Worm (Caenorhabditis elegans) whole organism, young adult: ENCODE results near the gene tag-196.

Experiments used
- F10E7.11 ChIP-seq: sonication (generic microtip); optimal IDR thresholded peaks from 2 replicates; lab custom pipeline; 2017; ENCODE audit warnings: mild to moderate bottlenecking, missing genetic modification characterization, moderate library complexity, missing compliant biosample characterization
- F39B2.1 ChIP-seq: fragments of 200-800 bp; sonication (Bioruptor generic); IDR thresholded peaks from 2 replicates; pipeline ENCODE4 v1.3.6; 2022; ENCODE audit warnings: missing genetic modification reagents, missing genetic modification characterization, missing compliant biosample characterization
- F57A8.1 ChIP-seq: fragments of 200-800 bp; sonication (Bioruptor generic); optimal IDR thresholded peaks from 2 replicates; lab custom pipeline; 2018; ENCODE audit warnings: mild to moderate bottlenecking, missing genetic modification characterization, moderate library complexity, missing compliant biosample characterization
- T26A5.8 ChIP-seq: sonication (generic microtip); optimal IDR thresholded peaks from 2 replicates; lab custom pipeline; 2016; ENCODE audit warnings: missing genetic modification characterization, missing compliant biosample characterization
- Y53F4B.3 ChIP-seq: fragments of 200-800 bp; sonication (Bioruptor generic); IDR thresholded peaks from 2 replicates; pipeline ENCODE4 v1.3.6; 2022; ENCODE audit warnings: missing genetic modification reagents, missing genetic modification characterization, missing compliant biosample characterization
- Y79H2A.3 ChIP-seq: fragments of 200-800 bp; sonication (Bioruptor generic); conservative IDR thresholded peaks from 2 replicates; pipeline ENCODE4 v1.3.6; 2022; ENCODE audit warnings: missing genetic modification reagents, missing genetic modification characterization, missing compliant biosample characterization
- Y95B8A.8 ChIP-seq: fragments of 200-800 bp; sonication (Bioruptor generic); IDR thresholded peaks from 2 replicates; pipeline ENCODE4 v1.3.6; 2022; ENCODE audit warnings: missing genetic modification reagents, missing genetic modification characterization, missing compliant biosample characterization
- ama-1 ChIP-seq, 3 experiments: fragments of 150-350 bp in 1 of 3; sonication (generic microtip) in 2 of 3; optimal IDR thresholded peaks; 2 replicates each; lab custom pipeline; 2014 to 2018; ENCODE audit warnings: missing biosample characterization in 2 of 3, missing genetic modification characterization in 2 of 3, missing genetic modification reagents in 2 of 3
- atf-7 ChIP-seq: sonication (generic microtip); optimal IDR thresholded peaks from 2 replicates; lab custom pipeline; 2017; ENCODE audit warnings: mild to moderate bottlenecking, missing genetic modification characterization, missing compliant biosample characterization
- bed-2 ChIP-seq: fragments of 200-800 bp; sonication (Bioruptor generic); IDR thresholded peaks from 2 replicates; pipeline ENCODE4 v1.3.6; 2022; ENCODE audit warnings: missing genetic modification reagents, missing genetic modification characterization, missing compliant biosample characterization
- ccch-3 ChIP-seq: fragments of 200-800 bp; sonication (Bioruptor generic); optimal IDR thresholded peaks from 2 replicates; lab custom pipeline; 2018; ENCODE audit warnings: mild to moderate bottlenecking, missing genetic modification characterization, missing compliant biosample characterization
- cebp-1 ChIP-seq, 2 experiments: fragments of 200-800 bp in 1 of 2; sonication (Bioruptor generic) in 1 of 2; sonication (generic microtip) in 1 of 2; IDR thresholded peaks in 1 of 2; optimal IDR thresholded peaks in 1 of 2; 2 replicates each; pipeline versions ENCODE4 v1.3.6 to Lab custom; 2017 to 2022; ENCODE audit warnings: missing compliant biosample characterization in 2 of 2, missing genetic modification characterization in 2 of 2, mild to moderate bottlenecking in 1 of 2, missing genetic modification reagents in 1 of 2, moderate library complexity in 1 of 2
- cebp-2 ChIP-seq: fragments of 200-800 bp; sonication (Bioruptor generic); IDR thresholded peaks from 2 replicates; pipeline ENCODE4 v1.3.6; 2022; ENCODE audit warnings: missing genetic modification characterization, missing compliant biosample characterization
- ceh-100 ChIP-seq: fragments of 200-800 bp; sonication (Bioruptor generic); IDR thresholded peaks from 2 replicates; pipeline ENCODE4 v1.3.6; 2022; ENCODE audit warnings: missing genetic modification reagents, missing genetic modification characterization, missing compliant biosample characterization
- ceh-27 ChIP-seq: fragments of 200-800 bp; sonication (Bioruptor generic); optimal IDR thresholded peaks from 2 replicates; lab custom pipeline; 2018; ENCODE audit warnings: mild to moderate bottlenecking, missing genetic modification characterization, moderate library complexity, missing compliant biosample characterization
- ceh-91 ChIP-seq: fragments of 200-800 bp; sonication (Bioruptor generic); IDR thresholded peaks from 2 replicates; pipeline ENCODE4 v1.3.6; 2022; ENCODE audit warnings: missing genetic modification reagents, missing genetic modification characterization, missing compliant biosample characterization
- dox-1 ChIP-seq: fragments of 200-800 bp; sonication (Bioruptor generic); IDR thresholded peaks from 2 replicates; pipeline ENCODE4 v1.3.6; 2022; ENCODE audit warnings: missing genetic modification reagents, missing genetic modification characterization, missing compliant biosample characterization
- dpl-1 ChIP-seq: fragments of 150-350 bp; optimal IDR thresholded peaks from 2 replicates; lab custom pipeline; 2014; ENCODE audit warnings: missing biosample characterization, missing genetic modification reagents, missing genetic modification characterization
- efl-1 ChIP-seq: fragments of 150-350 bp; optimal IDR thresholded peaks from 2 replicates; lab custom pipeline; 2014; ENCODE audit warnings: missing biosample characterization, missing genetic modification reagents, missing genetic modification characterization
- egrh-3 ChIP-seq: fragments of 200-800 bp; sonication (Bioruptor generic); IDR thresholded peaks from 2 replicates; pipeline ENCODE4 v1.3.6; 2022; ENCODE audit warnings: missing genetic modification reagents, missing genetic modification characterization, missing compliant biosample characterization
- ekl-4 ChIP-seq: fragments of 200-800 bp; sonication (Bioruptor generic); IDR thresholded peaks from 2 replicates; pipeline ENCODE4 v1.3.6; 2022; ENCODE audit warnings: missing genetic modification reagents, missing genetic modification characterization, missing compliant biosample characterization
- fkh-3 ChIP-seq: sonication (generic microtip); optimal IDR thresholded peaks from 2 replicates; lab custom pipeline; 2016; ENCODE audit warnings: mild to moderate bottlenecking, missing genetic modification characterization, missing compliant biosample characterization
- hrde-1 ChIP-seq: sonication (generic microtip); optimal IDR thresholded peaks from 2 replicates; lab custom pipeline; 2016; ENCODE audit warnings: missing genetic modification characterization, mild to moderate bottlenecking, missing compliant biosample characterization, moderate library complexity, missing genotype, missing genetic modification reagents, borderline replicate concordance
- lin-26 ChIP-seq: fragments of 200-800 bp; sonication (Bioruptor generic); IDR thresholded peaks from 2 replicates; pipeline ENCODE4 v1.3.6; 2022; ENCODE audit warnings: missing genetic modification reagents, missing genetic modification characterization, missing compliant biosample characterization
- lin-54 ChIP-seq: fragments of 200-800 bp; sonication (Bioruptor generic); optimal IDR thresholded peaks from 2 replicates; lab custom pipeline; 2018; ENCODE audit warnings: mild to moderate bottlenecking, missing genetic modification characterization, missing compliant biosample characterization
- lsy-27 ChIP-seq: sonication (generic microtip); optimal IDR thresholded peaks from 2 replicates; lab custom pipeline; 2017; ENCODE audit warnings: missing genetic modification characterization, mild to moderate bottlenecking, missing compliant biosample characterization, antibody characterized with exemption, missing genotype, borderline replicate concordance; ENCODE audit not compliant: insufficient read depth
- madf-3 ChIP-seq: fragments of 200-800 bp; sonication (Bioruptor generic); IDR thresholded peaks from 2 replicates; pipeline ENCODE4 v1.3.6; 2022; ENCODE audit warnings: missing genetic modification reagents, missing genetic modification characterization, missing compliant biosample characterization
- mes-4 ChIP-seq: sonication (generic microtip); optimal IDR thresholded peaks from 2 replicates; lab custom pipeline; 2016; ENCODE audit warnings: missing genotype, missing genetic modification characterization, missing compliant biosample characterization
- nfya-1 ChIP-seq: sonication (generic microtip); optimal IDR thresholded peaks from 2 replicates; lab custom pipeline; 2017; ENCODE audit warnings: antibody characterized with exemption, missing compliant biosample characterization, missing genetic modification characterization, borderline replicate concordance; ENCODE audit not compliant: insufficient read depth
- nfyb-1 ChIP-seq: fragments of 200-800 bp; sonication (Bioruptor generic); IDR thresholded peaks from 2 replicates; pipeline ENCODE4 v1.3.6; 2022; ENCODE audit warnings: missing genetic modification reagents, missing genetic modification characterization, missing compliant biosample characterization
- nhr-80 ChIP-seq: sonication (generic microtip); optimal IDR thresholded peaks from 2 replicates; lab custom pipeline; 2016; ENCODE audit warnings: missing genetic modification characterization, missing compliant biosample characterization
- pbrm-1 ChIP-seq: fragments of 200-800 bp; sonication (Bioruptor generic); IDR thresholded peaks from 2 replicates; pipeline ENCODE4 v1.3.6; 2022; ENCODE audit warnings: missing genetic modification reagents, missing genetic modification characterization, missing compliant biosample characterization
- rpc-1 ChIP-seq, 2 experiments: fragments of 150-350 bp in 1 of 2; sonication (generic microtip) in 1 of 2; optimal IDR thresholded peaks; 2 replicates each; lab custom pipeline; 2014 to 2018; ENCODE audit warnings: missing biosample characterization in 1 of 2, missing genetic modification characterization in 1 of 2, missing genetic modification reagents in 1 of 2, missing genotype in 1 of 2
- snpc-1.3 ChIP-seq: sonication (generic microtip); optimal IDR thresholded peaks from 2 replicates; lab custom pipeline; 2017; ENCODE audit warnings: missing genetic modification characterization, mild to moderate bottlenecking, missing compliant biosample characterization, antibody characterized with exemption, moderate library complexity, missing genotype, missing genetic modification reagents; ENCODE audit not compliant: insufficient read depth
- snpc-4 ChIP-seq, 5 experiments: fragments of 150-350 bp in 1 of 5; sonication (generic microtip) in 4 of 5; optimal IDR thresholded peaks; 2 replicates each; lab custom pipeline; 2014 to 2018; ENCODE audit warnings: missing genetic modification characterization in 5 of 5, missing biosample characterization in 3 of 5, antibody characterized with exemption in 2 of 5, mild to moderate bottlenecking in 2 of 5, missing compliant biosample characterization in 2 of 5, missing genotype in 2 of 5, moderate library complexity in 2 of 5, missing genetic modification reagents in 1 of 5
- tbp1 ChIP-seq: fragments of 200-800 bp; sonication (Bioruptor generic); optimal IDR thresholded peaks from 2 replicates; lab custom pipeline; 2018; ENCODE audit warnings: mild to moderate bottlenecking, missing genetic modification characterization, missing compliant biosample characterization
- tbx-9 ChIP-seq: sonication (generic microtip); optimal IDR thresholded peaks from 2 replicates; lab custom pipeline; 2016; ENCODE audit warnings: borderline replicate concordance, missing genetic modification characterization, inconsistent platforms, missing compliant biosample characterization
- xnd-1 ChIP-seq: sonication (generic microtip); optimal IDR thresholded peaks from 2 replicates; lab custom pipeline; 2016; ENCODE audit warnings: missing genotype, missing genetic modification reagents, missing genetic modification characterization, missing compliant biosample characterization
- zim-3 ChIP-seq: sonication (generic microtip); optimal IDR thresholded peaks from 2 replicates; lab custom pipeline; 2017; ENCODE audit warnings: mild to moderate bottlenecking, missing genetic modification characterization, moderate library complexity, missing compliant biosample characterization
- ztf-18 ChIP-seq: sonication (generic microtip); optimal IDR thresholded peaks from 2 replicates; lab custom pipeline; 2016; ENCODE audit warnings: missing genotype, mild to moderate bottlenecking, missing genetic modification characterization, missing compliant biosample characterization
- ztf-26 ChIP-seq: sonication (generic microtip); optimal IDR thresholded peaks from 2 replicates; lab custom pipeline; 2017; ENCODE audit warnings: missing genetic modification characterization, missing compliant biosample characterization
- ztf-6 ChIP-seq: fragments of 200-800 bp; sonication (Bioruptor generic); IDR thresholded peaks from 2 replicates; pipeline ENCODE4 v1.3.6; 2022; ENCODE audit warnings: missing genetic modification reagents, missing genetic modification characterization, missing compliant biosample characterization

tag-196 gene

ce11 chrV:8602638-8603037 is 7.9 kb downstream of the tag-196 start, which contains the start of gene F41E6.15:
Gene F41E6.15, minus strand, starts transcription at chrV:8602738.
- TF ChIP-seq mes-4 = no peak
- no peak for TF ChIP-seq fkh-3 (tag; lab: Kevin White, UChicago)
- TF ChIP-seq, all 124 proteins: peak for 0

- TF ChIP-seq tbx-9 (no peak), nhr-80 (tag; lab: Kevin White, UChicago) (peak; percentile 53)
These were observed 8.6 kb downstream of the tag-196 start, which contains the start of gene F41E6.5 for ce11 chrV:8603272-8603671. Gene F41E6.5, plus strand, starts transcription at chrV:8603480.

- TF ChIP-seq ekl-4 (peak; percentile 88), snpc-1.3 (tag; lab: Kevin White, UChicago) (peak; percentile 50), Y79H2A.3 (no peak; the same call in 1 of the 2 replicates), cebp-1 (GFP tag; IDR thresholded peaks at IDR 0.05; lab: Robert Waterston, UW) (peak; percentile 73), cebp-1 (tag; optimal IDR thresholded peaks at IDR 0.05; lab: Kevin White, UChicago) (peak; percentile 92), tbp1 (GFP tag; lab: Kevin White, UChicago) (peak; percentile 70), bed-2 (no peak), rpc-1 (optimal IDR thresholded peaks at IDR 0.05; lab: Kevin White, UChicago) (no peak), rpc-1 (tag; optimal IDR thresholded peaks at IDR 0.05; lab: Kevin White, UChicago) (no peak), T26A5.8 (tag; lab: Kevin White, UChicago) (no peak), snpc-4 (GFP tag; optimal IDR thresholded peaks at IDR 0.05; lab: Kevin White, UChicago) (peak; percentile 49), snpc-4 (tag; optimal IDR thresholded peaks at IDR 0.05; lab: Kevin White, UChicago) (peak; percentile 69 to 80 (median 76)), Y95B8A.8 (GFP tag; lab: Robert Waterston, UW) (peak; percentile 83), ceh-91 (GFP tag; lab: Robert Waterston, UW) (peak; percentile 75), ztf-6 (GFP tag; lab: Robert Waterston, UW) (no peak), dpl-1 (GFP tag; lab: Kevin White, UChicago) (peak; percentile 70), nfya-1 (tag; lab: Kevin White, UChicago) (no peak), ccch-3 (GFP tag; lab: Kevin White, UChicago) (no peak), dox-1 (GFP tag; lab: Robert Waterston, UW) (peak; percentile 89), madf-3 (GFP tag; lab: Robert Waterston, UW) (peak; percentile 99), pbrm-1 (GFP tag; lab: Robert Waterston, UW) (peak; percentile 78; the same call in 1 of the 2 replicates), cebp-2 (GFP tag; lab: Robert Waterston, UW) (no peak), nfyb-1 (peak; percentile 78), F39B2.1 (no peak), lin-54 (GFP tag; lab: Kevin White, UChicago) (peak; percentile 73), ceh-100 (GFP tag; lab: Robert Waterston, UW) (peak; percentile 57; the same call in 1 of the 2 replicates), ama-1 (optimal IDR thresholded peaks at IDR 0.05; lab: Kevin White, UChicago) (no peak), ama-1 (GFP tag; optimal IDR thresholded peaks at IDR 0.05; lab: Kevin White, UChicago) (peak in 1 of 2 experiments; percentile 11), F10E7.11 (tag; lab: Kevin White, UChicago) (no peak), ztf-26 (tag; lab: Kevin White, UChicago) (peak; percentile 90), ztf-18 (peak; percentile 68), hrde-1 (tag; lab: Kevin White, UChicago) (no peak), efl-1 (GFP tag; lab: Kevin White, UChicago) (peak; percentile 67), lsy-27 (tag; lab: Kevin White, UChicago) (no peak), xnd-1 (tag; lab: Kevin White, UChicago) (no peak), zim-3 (tag; lab: Kevin White, UChicago) (no peak), lin-26 (GFP tag; lab: Robert Waterston, UW) (peak; percentile 55), egrh-3 (peak; percentile 59), ceh-27 (GFP tag; lab: Kevin White, UChicago) (peak; percentile 86), F57A8.1 (GFP tag; lab: Kevin White, UChicago) (no peak), Y53F4B.3 (GFP tag; lab: Robert Waterston, UW) (no peak), atf-7 (tag; lab: Kevin White, UChicago) (peak; percentile 95)
These were observed 11.5 kb downstream of the tag-196 start, which contains the start of gene vps-60 for ce11 chrV:8606099-8606696. Gene vps-60, minus strand, starts transcription at chrV:8606128.
